Worm (Caenorhabditis elegans) whole organism, early embryonic: ENCODE measurements around the gene C32H11.4.

Experiments
- B0310.2 ChIP-seq: sonication (generic microtip); optimal IDR thresholded peaks from 2 replicates; lab custom pipeline; 2016; ENCODE audit warnings: mild to moderate bottlenecking, missing genetic modification characterization, missing compliant biosample characterization
- F13C5.2 ChIP-seq: sonication (generic microtip); optimal IDR thresholded peaks from 2 replicates; lab custom pipeline; 2017; ENCODE audit warnings: mild to moderate bottlenecking, missing genetic modification characterization, inconsistent platforms, missing compliant biosample characterization
- aly-1 ChIP-seq: sonication (generic microtip); optimal IDR thresholded peaks from 2 replicates; lab custom pipeline; 2016; ENCODE audit warnings: missing genetic modification characterization, missing compliant biosample characterization
- ama-1 ChIP-seq: fragments of 150-350 bp; optimal IDR thresholded peaks from 2 replicates; lab custom pipeline; 2014
- ceh-13 ChIP-seq: fragments of 200-800 bp; sonication (Bioruptor generic); optimal IDR thresholded peaks from 2 replicates; lab custom pipeline; 2018; ENCODE audit warnings: mild to moderate bottlenecking, missing genetic modification characterization, missing compliant biosample characterization
- ceh-36 ChIP-seq: sonication (generic microtip); optimal IDR thresholded peaks from 2 replicates; lab custom pipeline; 2016; ENCODE audit warnings: missing genetic modification characterization, inconsistent platforms, missing compliant biosample characterization
- ets-7 ChIP-seq: sonication (generic microtip); optimal IDR thresholded peaks from 2 replicates; lab custom pipeline; 2016; ENCODE audit warnings: missing genotype, missing genetic modification characterization, missing compliant biosample characterization
- flt-1 ChIP-seq: fragments of 200-800 bp; sonication (Bioruptor generic); IDR thresholded peaks from 2 replicates; pipeline ENCODE4 v1.3.6; 2022; ENCODE audit warnings: missing genetic modification characterization, missing compliant biosample characterization
- hmbx-1 ChIP-seq: sonication (generic microtip); optimal IDR thresholded peaks from 2 replicates; lab custom pipeline; 2016; ENCODE audit warnings: mild to moderate bottlenecking, missing genetic modification characterization, missing compliant biosample characterization
- hmg-4 ChIP-seq: fragments of 200-800 bp; sonication (Bioruptor generic); optimal IDR thresholded peaks from 2 replicates; lab custom pipeline; 2018; ENCODE audit warnings: mild to moderate bottlenecking, missing genetic modification characterization, missing compliant biosample characterization
- hnd-1 ChIP-seq: sonication (generic microtip); optimal IDR thresholded peaks from 2 replicates; lab custom pipeline; 2016; ENCODE audit warnings: missing genetic modification characterization, missing compliant biosample characterization
- pes-1 ChIP-seq: fragments of 200-800 bp; sonication (Bioruptor generic); IDR thresholded peaks from 2 replicates; pipeline ENCODE4 v1.3.6; 2022; ENCODE audit warnings: missing genetic modification reagents, missing genetic modification characterization, missing compliant biosample characterization
- scrt-1 ChIP-seq: fragments of 200-800 bp; sonication (Bioruptor generic); IDR thresholded peaks from 2 replicates; pipeline ENCODE4 v1.3.6; 2022; ENCODE audit warnings: missing genetic modification characterization, missing compliant biosample characterization
- sea-1 ChIP-seq: fragments of 200-800 bp; sonication (Bioruptor generic); conservative IDR thresholded peaks from 2 replicates; pipeline ENCODE4 v1.3.6; 2022; ENCODE audit warnings: missing genetic modification characterization, missing compliant biosample characterization
- tbx-11 ChIP-seq: fragments of 200-800 bp; sonication (Bioruptor generic); IDR thresholded peaks from 2 replicates; pipeline ENCODE4 v1.3.6; 2022; ENCODE audit warnings: missing genetic modification characterization, missing compliant biosample characterization
- tbx-37 ChIP-seq: fragments of 200-800 bp; sonication (Bioruptor generic); conservative IDR thresholded peaks from 2 replicates; pipeline ENCODE4 v1.3.6; 2022; ENCODE audit warnings: missing genetic modification reagents, missing genetic modification characterization, missing compliant biosample characterization
- tra-4 ChIP-seq: sonication (generic microtip); optimal IDR thresholded peaks from 2 replicates; lab custom pipeline; 2017; ENCODE audit warnings: missing genetic modification characterization, missing compliant biosample characterization

Gene C32H11.4

DNA sequence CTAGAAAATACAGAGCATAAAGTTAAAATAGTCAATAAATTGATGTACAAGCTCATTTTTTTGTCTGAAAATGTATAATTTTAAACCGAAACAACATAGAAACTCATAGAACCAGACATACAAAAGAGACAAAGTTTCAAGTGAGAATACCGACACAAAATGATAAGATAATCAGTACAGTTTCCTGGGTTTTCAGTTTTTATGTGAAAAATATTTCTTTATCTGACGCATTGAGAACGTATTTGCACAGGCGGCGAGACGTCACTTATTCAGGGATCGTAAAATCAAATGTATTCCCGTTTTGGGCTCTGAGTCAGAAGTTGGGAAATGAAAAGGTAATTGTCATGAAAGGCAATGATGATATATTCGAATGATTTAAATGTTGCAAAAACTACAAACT, 30.6 kb upstream of the C32H11.4 start, which contains the start of gene K08D8.6:
TSS of gene K08D8.6 (minus strand) at position 64 of the 400 bp plus-strand sequence.
- TF ChIP-seq ceh-36 (tag; lab: Kevin White, UChicago) (no peak), tra-4 (tag; lab: Kevin White, UChicago) (no peak), pes-1 (GFP tag; lab: Robert Waterston, UW) (no peak), tbx-37 (no peak), ets-7 (tag; lab: Kevin White, UChicago) (no peak), tbx-11 (GFP tag; lab: Robert Waterston, UW) (no peak), B0310.2 (tag; lab: Kevin White, UChicago) (no peak), flt-1 (GFP tag; lab: Robert Waterston, UW) (no peak), hmg-4 (GFP tag; lab: Kevin White, UChicago) (no peak), ama-1 (lab: Kevin White, UChicago) (no peak), hmbx-1 (tag; lab: Kevin White, UChicago) (no peak), sea-1 (GFP tag; lab: Robert Waterston, UW) (no peak), F13C5.2 (tag; lab: Kevin White, UChicago) (no peak)

DNA sequence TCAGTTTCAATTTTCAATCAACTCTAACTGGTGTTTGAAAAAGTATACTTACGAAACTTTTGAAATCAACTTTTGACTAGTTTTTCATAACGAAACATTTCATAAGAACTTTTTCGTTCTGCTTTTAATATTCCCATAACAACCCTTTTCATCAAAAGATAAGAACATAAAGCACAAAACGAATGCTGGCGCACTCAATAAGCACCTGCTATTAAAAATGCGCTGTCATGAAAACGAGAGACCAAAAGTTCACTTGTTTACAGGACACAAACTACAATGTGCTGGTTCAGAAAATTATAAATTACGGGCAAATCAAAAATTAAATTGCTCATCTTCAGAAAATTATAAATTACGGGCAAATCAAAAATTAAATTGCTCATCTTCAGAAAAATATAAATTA, 30.0 kb upstream of the C32H11.4 start:
- no peak for TF ChIP-seq ceh-36 (tag; lab: Kevin White, UChicago)
- TF ChIP-seq B0310.2 (tag; lab: Kevin White, UChicago), result no peak

DNA sequence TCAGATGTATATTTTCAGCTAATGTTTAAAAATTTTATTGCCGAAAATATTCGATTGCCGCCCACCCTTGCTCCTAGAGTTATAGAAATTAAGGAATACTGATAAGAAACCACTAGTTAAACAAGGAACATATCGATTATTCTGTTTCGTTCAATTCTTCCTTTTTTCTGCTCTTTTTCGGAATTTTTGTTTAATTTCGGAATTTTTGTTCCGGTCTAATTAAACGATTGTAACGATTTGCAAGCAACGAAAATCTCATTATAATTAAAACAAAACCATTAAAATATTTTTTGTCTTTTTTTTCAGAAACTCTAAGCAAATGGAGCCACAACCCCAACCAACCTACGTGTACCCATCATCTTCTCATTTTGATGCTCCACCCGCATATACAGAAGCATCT, 28.9 kb upstream of the C32H11.4 start, which contains the start of gene K08D8.1:
TSS of gene K08D8.1 (plus strand) at position 301 of the 400 bp plus-strand sequence.
- no peak for TF ChIP-seq pes-1 (GFP tag; lab: Robert Waterston, UW)
- no peak for TF ChIP-seq ceh-13 (GFP tag; lab: Kevin White, UChicago)
- TF ChIP-seq ets-7 (tag; lab: Kevin White, UChicago), result no peak
- no peak for TF ChIP-seq aly-1 (tag; lab: Kevin White, UChicago)

DNA sequence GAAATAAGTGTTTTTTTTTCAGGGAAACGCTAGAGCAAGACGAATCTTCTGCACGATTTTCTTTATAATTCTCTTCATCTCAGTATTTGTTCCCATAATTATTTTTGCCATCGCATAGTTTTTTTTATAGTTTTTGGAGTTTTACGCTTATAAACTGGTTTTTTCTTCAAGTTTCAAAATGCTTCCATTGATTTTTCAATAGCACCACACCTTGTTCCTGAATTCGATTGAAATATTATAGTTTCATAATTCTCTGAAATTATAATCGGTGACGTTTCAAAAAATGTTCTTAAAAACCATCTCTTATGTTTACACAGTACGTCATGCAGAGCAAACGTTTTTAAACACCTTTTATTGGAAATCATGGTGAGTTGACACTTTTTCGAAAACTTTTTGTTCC, 27.9 kb upstream of the C32H11.4 start, which contains the start of gene K08D8.12:
TSS of gene K08D8.12 (plus strand) at position 301 of the 400 bp plus-strand sequence.
- no peak for TF ChIP-seq aly-1 (tag; lab: Kevin White, UChicago)

DNA sequence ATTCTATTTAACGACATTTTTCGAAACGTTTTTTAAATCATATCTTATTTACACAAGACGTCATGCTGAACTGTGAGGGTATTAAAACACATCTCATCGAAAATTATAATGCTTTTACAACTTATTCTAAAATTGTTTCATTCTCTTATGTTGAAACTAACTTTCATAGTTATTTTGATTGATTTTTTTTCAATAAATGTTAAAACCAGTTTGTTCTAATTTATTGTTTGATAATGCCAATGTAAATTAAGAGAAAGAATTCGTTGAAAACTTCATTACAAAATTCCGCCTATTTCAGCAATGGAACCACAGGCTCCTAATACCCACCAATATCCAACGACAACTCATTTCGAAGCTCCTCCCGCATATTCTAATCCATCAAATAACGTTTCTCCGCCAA, 26.1 kb upstream of the C32H11.4 start, which contains the start of gene K08D8.11:
TSS of gene K08D8.11 (plus strand) at position 301 of the 400 bp plus-strand sequence.
- TF ChIP-seq hnd-1 (tag; lab: Kevin White, UChicago) (no peak), ceh-36 (tag; lab: Kevin White, UChicago) (no peak), pes-1 (GFP tag; lab: Robert Waterston, UW) (no peak), scrt-1 (GFP tag; lab: Robert Waterston, UW) (no peak), ceh-13 (GFP tag; lab: Kevin White, UChicago) (no peak), aly-1 (tag; lab: Kevin White, UChicago) (no peak), ets-7 (tag; lab: Kevin White, UChicago) (no peak)

DNA sequence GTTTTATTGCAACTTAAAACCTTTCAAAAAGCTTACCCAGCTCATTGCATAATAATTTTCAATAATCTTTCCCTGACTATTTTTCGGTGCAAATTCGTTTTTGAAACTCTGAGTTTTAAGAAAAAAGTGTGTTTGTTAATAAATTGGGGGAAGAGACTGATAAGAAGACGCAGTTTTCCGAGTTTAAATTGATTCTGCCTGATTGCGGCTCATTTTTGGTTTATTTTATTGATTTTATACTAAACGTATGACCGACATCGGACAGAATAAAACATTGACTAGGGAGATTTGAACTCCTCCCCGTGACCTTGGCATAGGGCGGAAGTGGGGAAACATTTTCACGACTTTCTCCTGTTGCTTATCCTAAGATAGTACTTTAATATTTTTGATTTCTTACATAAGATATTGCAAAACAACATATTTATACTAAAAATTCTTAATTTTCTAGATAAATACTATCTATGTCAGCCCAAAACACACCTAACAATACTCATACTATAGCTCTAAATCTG, 24.6 kb upstream of the C32H11.4 start, which contains the start of gene K08D8.7:
TSS of gene K08D8.7 (plus strand) at position 462 of the 512 bp plus-strand sequence.
- TF ChIP-seq ceh-13 (GFP tag; lab: Kevin White, UChicago) (no peak), ets-7 (tag; lab: Kevin White, UChicago) (no peak), pes-1 (GFP tag; lab: Robert Waterston, UW) (no peak), tbx-37 (no peak), hmg-4 (GFP tag; lab: Kevin White, UChicago) (no peak), ceh-36 (tag; lab: Kevin White, UChicago) (no peak), tra-4 (tag; lab: Kevin White, UChicago) (no peak), ama-1 (lab: Kevin White, UChicago) (no peak), flt-1 (GFP tag; lab: Robert Waterston, UW) (no peak), hmbx-1 (tag; lab: Kevin White, UChicago) (no peak), tbx-11 (GFP tag; lab: Robert Waterston, UW) (no peak), aly-1 (tag; lab: Kevin White, UChicago) (no peak), sea-1 (GFP tag; lab: Robert Waterston, UW) (no peak), scrt-1 (GFP tag; lab: Robert Waterston, UW) (no peak), hnd-1 (tag; lab: Kevin White, UChicago) (no peak)

DNA sequence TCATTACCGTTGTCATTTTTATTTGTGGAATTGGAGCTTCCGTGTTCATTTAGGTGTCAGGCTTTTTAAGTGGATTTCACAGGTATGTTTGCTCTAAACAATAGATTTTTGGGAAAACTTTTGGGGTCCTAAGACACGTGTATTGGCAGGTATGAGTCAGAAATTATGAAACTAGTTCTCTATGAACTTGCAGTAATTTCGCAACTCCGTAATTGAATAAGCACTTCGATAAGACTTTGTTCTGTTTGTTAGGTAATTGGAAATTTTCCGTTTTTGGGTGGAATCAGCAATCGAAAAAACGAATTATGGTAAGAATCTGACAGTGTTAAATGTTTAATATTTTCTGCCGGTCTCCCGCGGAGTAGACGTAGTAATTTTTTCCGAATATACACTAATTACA, 23.9 kb upstream of the C32H11.4 start:
- TF ChIP-seq aly-1 (tag; lab: Kevin White, UChicago), result no peak
- no peak for TF ChIP-seq ets-7 (tag; lab: Kevin White, UChicago)
- no peak for TF ChIP-seq sea-1 (GFP tag; lab: Robert Waterston, UW)
- no peak for TF ChIP-seq scrt-1 (GFP tag; lab: Robert Waterston, UW)
- TF ChIP-seq tra-4 (tag; lab: Kevin White, UChicago), result no peak
- no peak for TF ChIP-seq F13C5.2 (tag; lab: Kevin White, UChicago)
- no peak for TF ChIP-seq tbx-37
- TF ChIP-seq B0310.2 (tag; lab: Kevin White, UChicago), result no peak
- TF ChIP-seq tbx-11 (GFP tag; lab: Robert Waterston, UW), result no peak
- TF ChIP-seq hmbx-1 (tag; lab: Kevin White, UChicago), result no peak
- no peak for TF ChIP-seq ceh-36 (tag; lab: Kevin White, UChicago)
- no peak for TF ChIP-seq pes-1 (GFP tag; lab: Robert Waterston, UW)
- no peak for TF ChIP-seq ceh-13 (GFP tag; lab: Kevin White, UChicago)
- TF ChIP-seq ama-1 (lab: Kevin White, UChicago), result no peak
- TF ChIP-seq flt-1 (GFP tag; lab: Robert Waterston, UW), result no peak

DNA sequence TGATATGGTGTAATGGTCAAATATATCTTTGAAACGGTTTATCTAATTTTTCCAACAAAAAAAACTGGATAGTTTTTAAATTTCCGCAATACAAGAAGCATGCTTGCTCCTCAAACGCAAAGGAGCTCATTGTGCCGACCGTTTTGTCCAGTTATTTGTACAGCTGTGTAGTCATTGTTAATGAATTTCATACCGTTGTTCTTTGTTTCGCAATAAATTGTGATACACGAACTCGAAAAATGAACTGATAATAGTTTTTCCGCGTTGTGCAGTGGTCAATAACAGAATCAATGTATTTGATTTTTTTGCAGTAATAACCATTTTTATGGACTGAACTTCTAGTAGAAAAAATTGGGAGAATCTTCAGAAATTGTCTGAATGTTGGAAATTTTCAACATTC, 22.2 kb upstream of the C32H11.4 start:
- TF ChIP-seq ama-1 (lab: Kevin White, UChicago), result no peak
- no peak for TF ChIP-seq ceh-13 (GFP tag; lab: Kevin White, UChicago)
- TF ChIP-seq sea-1 (GFP tag; lab: Robert Waterston, UW), result no peak
- no peak for TF ChIP-seq aly-1 (tag; lab: Kevin White, UChicago)
- TF ChIP-seq tbx-37, result no peak
- TF ChIP-seq tra-4 (tag; lab: Kevin White, UChicago), result no peak
- no peak for TF ChIP-seq hnd-1 (tag; lab: Kevin White, UChicago)
- no peak for TF ChIP-seq hmg-4 (GFP tag; lab: Kevin White, UChicago)
- no peak for TF ChIP-seq ceh-36 (tag; lab: Kevin White, UChicago)
- no peak for TF ChIP-seq hmbx-1 (tag; lab: Kevin White, UChicago)
- TF ChIP-seq tbx-11 (GFP tag; lab: Robert Waterston, UW), result no peak
- no peak for TF ChIP-seq pes-1 (GFP tag; lab: Robert Waterston, UW)
- no peak for TF ChIP-seq flt-1 (GFP tag; lab: Robert Waterston, UW)
- TF ChIP-seq B0310.2 (tag; lab: Kevin White, UChicago), result no peak
- no peak for TF ChIP-seq ets-7 (tag; lab: Kevin White, UChicago)
- no peak for TF ChIP-seq scrt-1 (GFP tag; lab: Robert Waterston, UW)
